Fruit fly (Drosophila melanogaster) Kc167 (cell line): Measurements from ENCODE around the gene egh.
A peak's percentile ranks its signal among the peaks of the same experiment; 100 is the strongest.

Experiments used
- Sin3A ChIP-seq: fragments of >200 bp; optimal IDR thresholded peaks from 2 replicates; lab custom pipeline; 2018; ENCODE audit warnings: missing external identifiers
- h ChIP-seq: fragments of >200 bp; optimal IDR thresholded peaks from 3 replicates; lab custom pipeline; 2018; ENCODE audit warnings: missing external identifiers
- psq ChIP-seq: fragments of >200 bp; optimal IDR thresholded peaks from 2 replicates; lab custom pipeline; 2017; ENCODE audit warnings: missing external identifiers

dm6 chrX:2633847-2634776, 45.8 kb downstream of the egh start, which contains the start of gene sgg:
- TF ChIP-seq h (lab: Kevin White, UChicago) (no peak), Sin3A (lab: Kevin White, UChicago) (no peak), psq (lab: Kevin White, UChicago) (peak; percentile 40)
